Worm (Caenorhabditis elegans): ENCODE results near the gene R08C7.4.

- TF ChIP-seq nhr-20 (tag; optimal IDR thresholded peaks at IDR 0.05) (no peak), nhr-28 (tag; optimal IDR thresholded peaks at IDR 0.05) (no peak), fkh-10 (GFP tag; optimal IDR thresholded peaks at IDR 0.05) (no peak), lsy-2 (tag; optimal IDR thresholded peaks at IDR 0.05) (no peak)
Observed at ce11 chrIV:4397586-4397985, 37.2 kb upstream of the R08C7.4 start.
